Worm (Caenorhabditis elegans) whole organism, midembryonic: Measurements from ENCODE around the gene K02E11.7.
"Not testable (repeated sequence)": the region's sequence is repeated elsewhere in the genome, so short reads cannot be mapped to it uniquely, and the experiment has no call there.

ENCODE experiments used
- T22C8.4 ChIP-seq: fragments of 200-800 bp; sonication (Bioruptor generic); IDR thresholded peaks from 2 replicates; pipeline ENCODE4 v1.3.6; 2022; ENCODE audit warnings: missing genetic modification characterization, missing compliant biosample characterization
- cog-1 ChIP-seq: sonication (generic microtip); optimal IDR thresholded peaks from 2 replicates; lab custom pipeline; 2016; ENCODE audit warnings: missing genetic modification characterization, missing compliant biosample characterization
- flt-1 ChIP-seq: fragments of 200-800 bp; sonication (Bioruptor generic); IDR thresholded peaks from 2 replicates; pipeline ENCODE4 v1.3.6; 2022; ENCODE audit warnings: missing genetic modification characterization, missing compliant biosample characterization
- klf-2 ChIP-seq: fragments of 200-800 bp; sonication (Bioruptor generic); conservative IDR thresholded peaks from 2 replicates; pipeline ENCODE4 v1.3.6; 2022; ENCODE audit warnings: missing genetic modification reagents, missing genetic modification characterization, missing compliant biosample characterization
- med-1 ChIP-seq: sonication (generic microtip); optimal IDR thresholded peaks from 2 replicates; lab custom pipeline; 2017; ENCODE audit warnings: missing genetic modification characterization, mild to moderate bottlenecking, missing compliant biosample characterization, antibody characterized with exemption, missing genetic modification reagents; ENCODE audit not compliant: insufficient read depth
- ref-1 ChIP-seq: fragments of 200-800 bp; sonication (Bioruptor generic); conservative IDR thresholded peaks from 2 replicates; pipeline ENCODE4 v1.3.6; 2022; ENCODE audit warnings: missing genetic modification reagents, missing genetic modification characterization, missing compliant biosample characterization
- tab-1 ChIP-seq: fragments of 200-800 bp; sonication (Bioruptor generic); IDR thresholded peaks from 2 replicates; pipeline ENCODE4 v1.3.6; 2022; ENCODE audit warnings: missing genetic modification characterization, missing compliant biosample characterization
- ztf-23 ChIP-seq: fragments of 200-800 bp; sonication (Bioruptor generic); IDR thresholded peaks from 2 replicates; pipeline ENCODE4 v1.3.6; 2022; ENCODE audit warnings: missing genetic modification reagents, missing genetic modification characterization, missing compliant biosample characterization
- ztf-29 ChIP-seq: fragments of 200-800 bp; sonication (Bioruptor generic); IDR thresholded peaks from 2 replicates; pipeline ENCODE4 v1.3.6; 2022; ENCODE audit warnings: missing genetic modification reagents, missing genetic modification characterization, missing compliant biosample characterization

Gene K02E11.7

ce11 chrV:14231656-14232055 is 22.5 kb downstream of the K02E11.7 start:
- TF ChIP-seq tab-1 (GFP tag; lab: Robert Waterston, UW) (no peak), ref-1 (GFP tag; lab: Robert Waterston, UW) (no peak), ztf-23 (no peak), T22C8.4 (GFP tag; lab: Robert Waterston, UW) (no peak), klf-2 (GFP tag; lab: Robert Waterston, UW) (no peak), cog-1 (tag; lab: Kevin White, UChicago) (no peak)

ce11 chrV:14230788-14231583 is 23.1 kb downstream of the K02E11.7 start:
- TF ChIP-seq ztf-23: 0 out of 2 replicates have a peak, but pooled peaks have one; percentile 8
- TF ChIP-seq ztf-29 (GFP tag; lab: Robert Waterston, UW): no peak

DNA sequence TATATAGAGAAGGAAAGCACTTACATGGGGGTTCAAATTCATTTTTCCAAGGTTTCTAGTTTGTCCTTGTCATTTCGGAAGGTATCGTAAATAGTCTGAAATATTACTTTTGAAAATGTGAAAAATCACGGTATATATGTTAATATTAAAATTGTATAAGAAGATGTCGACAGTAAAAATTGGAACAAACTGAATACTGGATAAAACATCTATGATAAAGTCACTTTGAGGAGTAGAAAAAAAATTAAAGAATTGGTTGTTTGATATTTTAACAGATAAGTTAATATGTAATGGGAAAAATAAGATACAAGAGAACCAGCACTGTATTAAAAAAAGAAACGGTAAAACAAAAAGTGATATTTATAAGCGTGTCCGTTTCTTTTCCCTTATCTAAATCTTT is 27.7 kb downstream of the K02E11.7 start, which contains the start of gene nep-21:
Gene nep-21, minus strand, starts transcription at position 101 of the 400 bp plus-strand sequence.
- TF ChIP-seq med-1 (GFP tag; lab: Kevin White, UChicago): no peak
- TF ChIP-seq ztf-29 (GFP tag; lab: Robert Waterston, UW): no peak
- TF ChIP-seq T22C8.4 (GFP tag; lab: Robert Waterston, UW): no peak
- no peak for TF ChIP-seq ref-1 (GFP tag; lab: Robert Waterston, UW)

DNA sequence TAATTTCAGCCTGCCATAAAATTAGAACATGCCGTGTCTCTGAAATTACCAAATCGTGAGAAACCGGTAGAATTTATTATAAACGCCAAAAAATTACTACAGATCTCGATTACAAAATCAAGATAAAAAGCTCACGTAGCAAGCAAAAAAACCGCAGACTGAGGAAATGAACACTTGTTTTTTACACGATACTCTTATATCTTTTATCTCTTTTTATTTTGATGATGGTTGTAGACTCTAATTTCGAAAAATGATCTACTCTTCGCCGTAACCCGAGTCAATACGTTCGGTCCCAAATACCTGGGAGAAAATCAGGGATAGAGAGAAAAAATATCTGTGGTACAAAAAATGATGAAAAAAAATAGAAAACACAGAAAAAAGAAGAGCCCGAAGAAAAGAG is 31.0 kb downstream of the K02E11.7 start:
- TF ChIP-seq flt-1 (GFP tag; lab: Robert Waterston, UW) (no peak), tab-1 (GFP tag; lab: Robert Waterston, UW) (no peak), cog-1 (tag; lab: Kevin White, UChicago) (no peak), ref-1 (GFP tag; lab: Robert Waterston, UW) (no peak), med-1 (GFP tag; lab: Kevin White, UChicago) (no peak), ztf-23 (no peak), ztf-29 (GFP tag; lab: Robert Waterston, UW) (no peak), klf-2 (GFP tag; lab: Robert Waterston, UW) (no peak), T22C8.4 (GFP tag; lab: Robert Waterston, UW) (no peak)

DNA sequence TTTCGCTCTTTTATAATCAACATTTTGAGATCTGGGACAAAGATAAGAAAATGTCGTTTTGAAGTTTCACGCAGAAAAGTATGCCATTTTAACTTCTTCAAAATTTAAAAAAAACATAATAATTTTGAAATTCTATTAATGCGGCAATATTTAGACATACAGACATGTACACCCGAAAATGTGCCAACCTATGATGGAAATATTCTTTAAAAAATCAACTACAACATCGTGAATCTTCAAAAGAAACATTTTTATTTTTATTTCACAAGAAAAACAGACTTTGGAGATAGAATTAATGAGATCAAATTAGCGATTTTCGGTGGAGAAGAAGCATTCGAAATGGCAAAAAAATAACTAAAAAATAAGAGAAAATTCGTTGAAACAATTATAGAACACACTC is 39.0 kb downstream of the K02E11.7 start, which contains the start of gene T16A9.5:
Gene T16A9.5, minus strand, starts transcription at position 101 of the 400 bp plus-strand sequence.
- TF ChIP-seq T22C8.4 (GFP tag; lab: Robert Waterston, UW): no peak
- no peak for TF ChIP-seq tab-1 (GFP tag; lab: Robert Waterston, UW)
- no peak for TF ChIP-seq klf-2 (GFP tag; lab: Robert Waterston, UW)
- TF ChIP-seq cog-1 (tag; lab: Kevin White, UChicago): no peak
- TF ChIP-seq ztf-29 (GFP tag; lab: Robert Waterston, UW): no peak
- no peak for TF ChIP-seq ref-1 (GFP tag; lab: Robert Waterston, UW)

- no peak for TF ChIP-seq ref-1 (GFP tag; lab: Robert Waterston, UW)
- TF ChIP-seq flt-1 (GFP tag; lab: Robert Waterston, UW): no peak
- TF ChIP-seq med-1 (GFP tag; lab: Kevin White, UChicago): no peak
- TF ChIP-seq tab-1 (GFP tag; lab: Robert Waterston, UW): no peak
- TF ChIP-seq cog-1 (tag; lab: Kevin White, UChicago): no peak
- TF ChIP-seq ztf-29 (GFP tag; lab: Robert Waterston, UW): no peak
- TF ChIP-seq T22C8.4 (GFP tag; lab: Robert Waterston, UW): no peak
- no peak for TF ChIP-seq ztf-23
- TF ChIP-seq klf-2 (GFP tag; lab: Robert Waterston, UW): no peak
Measured at ce11 chrV:14212813-14213212, 41.3 kb downstream of the K02E11.7 start.

DNA sequence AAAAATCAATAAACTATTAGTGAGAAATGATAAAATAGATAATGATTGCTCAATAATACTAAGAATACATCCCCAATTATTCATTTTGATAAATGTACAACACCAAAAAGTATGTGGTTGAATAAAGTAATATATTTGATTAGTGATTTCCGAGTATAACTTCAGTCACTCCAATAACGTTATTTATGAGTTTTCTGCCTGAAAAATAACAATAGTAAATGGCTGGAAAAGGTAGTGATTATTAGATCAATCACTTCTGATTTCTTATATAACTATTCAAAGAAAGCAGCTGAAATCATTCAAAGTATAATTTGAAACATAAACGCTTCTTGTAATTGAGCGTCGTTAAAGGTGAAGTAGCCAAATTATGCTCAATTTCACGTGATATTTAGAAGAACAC is 43.4 kb downstream of the K02E11.7 start, which contains the start of gene str-230:
Gene str-230, minus strand, starts transcription at position 101 of the 400 bp plus-strand sequence.
- TF ChIP-seq ztf-29 (GFP tag; lab: Robert Waterston, UW) (no peak), ztf-23 (no peak), klf-2 (GFP tag; lab: Robert Waterston, UW) (no peak), ref-1 (GFP tag; lab: Robert Waterston, UW) (no peak)

ce11 chrV:14205214-14205613 is 48.9 kb downstream of the K02E11.7 start, which contains the start of gene T16A9.3:
Gene T16A9.3 (plus strand): TSS chrV:14205514.
- TF ChIP-seq cog-1 (tag; lab: Kevin White, UChicago); flt-1 (GFP tag; lab: Robert Waterston, UW); klf-2 (GFP tag; lab: Robert Waterston, UW): not testable (repeated sequence)
